Worm (Caenorhabditis elegans) whole organism, L4/young adult: ENCODE data around the gene C54F6.18.

Experiments
- dao-5 ChIP-seq: sonication (generic microtip); optimal IDR thresholded peaks from 2 replicates; lab custom pipeline; 2016; ENCODE audit warnings: missing genotype, missing genetic modification characterization, moderate library complexity, missing compliant biosample characterization
- him-1 ChIP-seq: sonication (generic microtip); optimal IDR thresholded peaks from 2 replicates; lab custom pipeline; 2016; ENCODE audit warnings: missing genotype, missing genetic modification reagents, missing genetic modification characterization, missing compliant biosample characterization

DNA sequence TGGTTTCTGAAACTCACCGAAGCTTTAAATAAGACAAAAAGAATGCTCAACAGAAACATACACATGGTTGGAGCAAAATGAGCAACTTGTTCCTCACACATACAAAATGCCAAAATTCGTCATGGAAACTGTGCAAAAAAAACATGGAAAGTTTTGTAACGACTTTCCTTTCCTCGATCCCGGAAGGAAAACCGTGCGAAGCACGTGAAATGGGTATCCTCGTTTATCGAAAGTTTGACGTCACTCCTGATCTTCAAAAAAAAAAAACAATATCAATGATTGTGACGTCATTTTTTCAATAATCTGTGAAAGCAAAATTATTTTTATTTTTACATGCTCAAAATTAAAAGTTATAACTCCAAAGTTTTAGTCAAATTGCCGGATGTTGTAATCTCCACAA, 44.5 kb downstream of the C54F6.18 start, which contains the start of gene clec-212:
- TF ChIP-seq him-1 (tag; lab: Kevin White, UChicago): no peak
- no peak for TF ChIP-seq dao-5 (tag; lab: Kevin White, UChicago)
